Worm (Caenorhabditis elegans) whole organism, L3 larva: ENCODE measurements around the gene EEED8.13.

Experiments used
- ceh-82 ChIP-seq: fragments of 150-350 bp; optimal IDR thresholded peaks from 2 replicates; lab custom pipeline; 2014; ENCODE audit warnings: missing biosample characterization, missing genetic modification characterization
- elt-2 ChIP-seq: sonication (generic microtip); optimal IDR thresholded peaks from 2 replicates; lab custom pipeline; 2016; ENCODE audit warnings: missing genetic modification reagents, mild to moderate bottlenecking, missing genetic modification characterization, missing compliant biosample characterization
- lin-39 ChIP-seq: fragments of 150-350 bp; optimal IDR thresholded peaks from 2 replicates; lab custom pipeline; 2018; ENCODE audit warnings: missing biosample characterization, missing genetic modification reagents, missing genetic modification characterization
- nfya-1 ChIP-seq: sonication (generic microtip); optimal IDR thresholded peaks from 2 replicates; lab custom pipeline; 2017; ENCODE audit warnings: missing genetic modification characterization, mild to moderate bottlenecking, missing compliant biosample characterization, antibody characterized with exemption, moderate library complexity; ENCODE audit not compliant: insufficient read depth
- nhr-11 ChIP-seq: fragments of 150-350 bp; optimal IDR thresholded peaks from 2 replicates; lab custom pipeline; 2014; ENCODE audit warnings: missing biosample characterization, missing genetic modification characterization
- nhr-237 ChIP-seq: fragments of 150-350 bp; optimal IDR thresholded peaks from 2 replicates; lab custom pipeline; 2014; ENCODE audit warnings: missing biosample characterization, missing genetic modification characterization
- nhr-25 ChIP-seq: sonication (generic microtip); optimal IDR thresholded peaks from 2 replicates; lab custom pipeline; 2017; ENCODE audit warnings: missing biosample characterization, missing genetic modification characterization
- unc-62 ChIP-seq: fragments of 150-350 bp; sonication (generic microtip); optimal IDR thresholded peaks from 4 replicates; lab custom pipeline; 2014; ENCODE audit warnings: missing biosample characterization, missing genetic modification reagents, missing genetic modification characterization
- zag-1 ChIP-seq: fragments of 150-350 bp; optimal IDR thresholded peaks from 2 replicates; lab custom pipeline; 2014; ENCODE audit warnings: missing biosample characterization, missing genetic modification characterization
- ztf-4 ChIP-seq: fragments of 150-350 bp; optimal IDR thresholded peaks from 2 replicates; lab custom pipeline; 2014; ENCODE audit warnings: missing biosample characterization, missing genetic modification characterization

DNA sequence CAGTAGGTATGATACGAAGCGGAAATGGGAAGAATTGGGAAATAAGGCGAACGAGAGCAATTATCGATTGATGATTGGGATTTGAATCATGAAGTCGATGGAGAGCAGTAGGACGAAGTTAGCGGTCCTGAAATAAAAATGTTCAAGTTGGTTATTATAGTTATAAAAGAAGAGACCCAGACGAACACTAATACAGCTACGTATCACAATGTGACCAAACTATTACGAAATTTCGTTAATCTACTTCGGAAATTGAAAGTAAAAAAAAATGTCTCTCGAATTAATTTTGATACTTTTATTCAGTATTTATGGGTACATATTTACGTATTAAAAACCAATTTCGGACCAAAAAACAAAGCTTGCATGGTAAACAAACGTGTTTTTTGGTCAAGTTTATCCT, 14.1 kb upstream of the EEED8.13 start:
- TF ChIP-seq ceh-82 (tag; lab: Kevin White, UChicago), result no peak
- no peak for TF ChIP-seq ztf-4 (tag; lab: Kevin White, UChicago)
- no peak for TF ChIP-seq nfya-1
- no peak for TF ChIP-seq nhr-25
- no peak for TF ChIP-seq unc-62 (GFP tag; lab: Kevin White, UChicago)
- peak; percentile 61 for TF ChIP-seq elt-2
- TF ChIP-seq nhr-11, result no peak
- TF ChIP-seq zag-1 (tag; lab: Kevin White, UChicago), result no peak
- TF ChIP-seq lin-39, result no peak
- no peak for TF ChIP-seq nhr-237 (tag; lab: Kevin White, UChicago)
